Worm (Caenorhabditis elegans) whole organism, early embryonic: ENCODE data around the gene C24A3.2.

Experiments
- ceh-36 ChIP-seq: sonication (generic microtip); optimal IDR thresholded peaks from 2 replicates; lab custom pipeline; 2016; ENCODE audit warnings: missing genetic modification characterization, inconsistent platforms, missing compliant biosample characterization
- scrt-1 ChIP-seq: fragments of 200-800 bp; sonication (Bioruptor generic); IDR thresholded peaks from 2 replicates; pipeline ENCODE4 v1.3.6; 2022; ENCODE audit warnings: missing genetic modification characterization, missing compliant biosample characterization
- tbx-37 ChIP-seq: fragments of 200-800 bp; sonication (Bioruptor generic); conservative IDR thresholded peaks from 2 replicates; pipeline ENCODE4 v1.3.6; 2022; ENCODE audit warnings: missing genetic modification reagents, missing genetic modification characterization, missing compliant biosample characterization

ce11 chrX:8996496-8997116 is 694 bp upstream of the C24A3.2 start:
- no peak for TF ChIP-seq scrt-1 (GFP tag; lab: Robert Waterston, UW)
- no peak for TF ChIP-seq ceh-36 (tag; lab: Kevin White, UChicago)
- no peak for TF ChIP-seq tbx-37 (GFP tag; lab: Robert Waterston, UW)
